Worm (Caenorhabditis elegans): ENCODE results near the gene ZK721.4.

The ZK721.4 gene

DNA sequence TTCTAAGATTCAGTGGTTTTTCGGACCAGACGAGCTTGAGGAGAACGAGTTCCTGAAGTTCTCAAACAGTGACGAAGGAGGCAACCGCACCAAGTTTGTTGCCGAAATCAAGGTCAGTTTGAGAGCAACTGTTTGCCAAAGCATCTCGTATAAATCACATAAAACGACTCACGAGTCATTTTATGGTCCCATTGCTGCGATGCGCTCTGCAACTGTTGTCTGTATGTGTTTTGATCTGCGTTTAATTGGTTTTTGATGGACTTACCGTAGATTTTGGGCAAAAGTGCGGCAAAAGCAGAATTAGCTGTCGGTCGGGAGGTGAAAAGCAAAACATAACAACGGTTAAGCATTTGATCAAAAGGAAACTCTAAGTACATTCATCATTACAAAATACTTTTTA is 14.6 kb upstream of the ZK721.4 start:
- TF ChIP-seq nhr-43 (tag; optimal IDR thresholded peaks at IDR 0.05; ENCODE audit: poor library complexity, severe bottlenecking) = no peak
- peak; percentile 98 for TF ChIP-seq egl-5 (tag; optimal IDR thresholded peaks at IDR 0.05)

DNA sequence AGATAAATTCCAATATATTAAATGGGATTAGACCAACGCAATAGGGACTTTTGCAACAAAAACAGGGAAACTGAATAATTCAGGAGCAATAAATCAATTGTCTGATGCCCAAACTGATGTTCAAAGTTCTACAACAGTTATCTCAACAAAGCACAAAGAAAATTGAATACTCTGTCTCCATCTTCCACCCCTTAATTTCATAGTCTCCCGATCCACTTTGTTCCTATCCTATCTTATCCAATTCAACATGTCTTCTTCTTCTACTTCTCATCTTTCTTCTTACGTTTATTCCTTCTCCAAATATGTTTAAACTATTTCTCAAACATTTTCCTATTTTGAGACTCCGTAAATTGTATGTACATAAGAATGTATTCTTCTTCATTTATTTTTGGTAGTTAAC is 8.3 kb upstream of the ZK721.4 start:
- no peak for TF ChIP-seq hmg-11 (tag; optimal IDR thresholded peaks at IDR 0.05)
- TF ChIP-seq mdl-1 (tag; optimal IDR thresholded peaks at IDR 0.05) = no peak
- TF ChIP-seq unc-39 (tag; optimal IDR thresholded peaks at IDR 0.05) = no peak
- no peak for TF ChIP-seq nhr-28 (tag; optimal IDR thresholded peaks at IDR 0.05)
- no peak for TF ChIP-seq nhr-12 (tag; optimal IDR thresholded peaks at IDR 0.05)
- no peak for TF ChIP-seq ceh-16 (tag; optimal IDR thresholded peaks at IDR 0.05)
- no peak for TF ChIP-seq egl-27 (tag; optimal IDR thresholded peaks at IDR 0.05)
- no peak for TF ChIP-seq nhr-76 (tag; optimal IDR thresholded peaks at IDR 0.05)
- no peak for TF ChIP-seq elt-1 (tag; optimal IDR thresholded peaks at IDR 0.05)
- no peak for TF ChIP-seq egl-5 (tag; optimal IDR thresholded peaks at IDR 0.05)
- TF ChIP-seq ama-1 (optimal IDR thresholded peaks at IDR 0.05) = no peak
- TF ChIP-seq nhr-77 (tag; optimal IDR thresholded peaks at IDR 0.05) = no peak
- no peak for TF ChIP-seq daf-12 (tag; optimal IDR thresholded peaks at IDR 0.05)
- TF ChIP-seq nhr-237 (tag; optimal IDR thresholded peaks at IDR 0.05) = no peak

DNA sequence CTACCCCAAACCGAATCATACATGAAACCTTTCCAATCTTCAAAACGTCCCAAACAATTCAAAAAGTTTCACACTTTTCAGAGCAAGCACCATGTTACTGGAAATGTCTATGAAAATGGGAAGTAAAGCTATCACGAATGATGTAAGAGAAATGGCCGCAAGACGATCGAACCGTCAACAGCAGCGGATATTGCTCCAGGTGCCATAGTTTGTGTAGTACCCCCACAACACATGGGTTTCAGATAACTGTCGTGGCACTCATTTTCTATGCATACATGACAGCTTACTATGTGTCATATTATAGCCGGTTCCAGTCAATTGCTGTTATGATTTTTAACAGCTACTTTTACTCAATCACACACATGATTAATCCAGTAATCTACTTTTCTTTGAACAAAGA is 5.6 kb downstream of the ZK721.4 start, which contains the start of gene ZK721.3:
ZK721.3 (plus strand) TSS at position 301 of the 400 bp plus-strand sequence.
- TF ChIP-seq tbx-2 (tag; optimal IDR thresholded peaks at IDR 0.05) (no peak), ceh-16 (tag; optimal IDR thresholded peaks at IDR 0.05) (no peak), unc-39 (tag; optimal IDR thresholded peaks at IDR 0.05) (no peak), pha-4 (tag; optimal IDR thresholded peaks at IDR 0.05) (no peak), pqm-1 (tag; optimal IDR thresholded peaks at IDR 0.05) (no peak), lin-15B (tag; optimal IDR thresholded peaks at IDR 0.05) (no peak), nhr-11 (tag; optimal IDR thresholded peaks at IDR 0.05) (no peak), nhr-28 (tag; optimal IDR thresholded peaks at IDR 0.05) (no peak), egl-5 (tag; optimal IDR thresholded peaks at IDR 0.05) (no peak), nhr-12 (tag; optimal IDR thresholded peaks at IDR 0.05) (no peak), nfya-1 (tag; optimal IDR thresholded peaks at IDR 0.05; ENCODE audit: insufficient read depth) (no peak), nhr-76 (tag; optimal IDR thresholded peaks at IDR 0.05) (no peak), fkh-2 (tag; optimal IDR thresholded peaks at IDR 0.05) (no peak), unc-62 (GFP tag; optimal IDR thresholded peaks at IDR 0.05) (no peak), egl-27 (tag; optimal IDR thresholded peaks at IDR 0.05) (no peak)

DNA sequence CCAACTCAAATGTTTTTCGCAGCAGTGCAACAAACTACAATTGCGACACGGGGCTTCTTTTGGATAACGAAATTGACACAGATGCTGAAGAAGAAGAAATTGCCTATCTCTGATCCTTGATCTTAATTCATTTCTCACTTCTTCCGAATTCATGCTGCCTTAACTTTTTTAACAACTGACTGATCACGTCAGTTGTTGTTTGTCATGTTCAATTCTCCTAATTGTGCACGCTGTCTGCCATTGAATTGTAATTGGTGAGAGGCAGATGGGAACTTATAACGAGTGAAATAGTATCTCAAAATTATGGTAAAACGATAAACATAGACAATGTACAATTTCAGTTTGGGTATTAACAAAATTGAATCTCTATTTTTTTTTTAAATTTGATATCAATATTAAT is 8.0 kb downstream of the ZK721.4 start:
- TF ChIP-seq nfya-1 (tag; optimal IDR thresholded peaks at IDR 0.05; ENCODE audit: insufficient read depth) (peak; percentile 3), jun-1 (tag; optimal IDR thresholded peaks at IDR 0.05) (no peak), egl-5 (tag; optimal IDR thresholded peaks at IDR 0.05) (peak; percentile 13), fkh-10 (GFP tag; optimal IDR thresholded peaks at IDR 0.05) (no peak), ztf-11 (tag; optimal IDR thresholded peaks at IDR 0.05) (no peak)

DNA sequence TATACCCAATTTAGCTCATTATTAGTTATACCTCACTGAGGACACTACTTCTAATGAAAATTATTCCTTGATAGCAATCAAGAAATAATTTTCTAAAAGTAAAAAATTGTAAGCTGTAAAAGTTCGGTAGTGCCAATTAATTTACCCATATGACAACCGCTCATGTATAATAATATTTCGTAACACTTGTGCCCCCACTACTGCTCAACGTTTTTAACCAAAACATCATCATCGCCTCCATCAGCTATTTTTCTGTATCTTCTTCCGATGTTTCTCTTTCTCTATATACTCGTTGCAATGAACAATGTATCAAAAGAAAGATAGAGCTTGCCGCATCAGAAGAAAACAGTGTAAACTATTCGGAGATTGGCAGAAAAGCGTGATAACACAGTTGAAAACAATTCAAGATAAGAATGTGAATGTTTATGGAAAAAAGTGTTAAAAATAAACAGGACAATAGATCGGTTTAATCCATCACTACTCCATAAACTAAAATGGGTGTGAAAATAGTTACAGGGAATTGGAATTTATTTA is 9.1 kb downstream of the ZK721.4 start:
- TF ChIP-seq mml-1 (tag; optimal IDR thresholded peaks at IDR 0.05) = no peak
- peak; percentile 22 for TF ChIP-seq nfya-1 (tag; optimal IDR thresholded peaks at IDR 0.05; ENCODE audit: insufficient read depth)
- peak; percentile 14 for TF ChIP-seq elt-2 (tag; optimal IDR thresholded peaks at IDR 0.05)

DNA sequence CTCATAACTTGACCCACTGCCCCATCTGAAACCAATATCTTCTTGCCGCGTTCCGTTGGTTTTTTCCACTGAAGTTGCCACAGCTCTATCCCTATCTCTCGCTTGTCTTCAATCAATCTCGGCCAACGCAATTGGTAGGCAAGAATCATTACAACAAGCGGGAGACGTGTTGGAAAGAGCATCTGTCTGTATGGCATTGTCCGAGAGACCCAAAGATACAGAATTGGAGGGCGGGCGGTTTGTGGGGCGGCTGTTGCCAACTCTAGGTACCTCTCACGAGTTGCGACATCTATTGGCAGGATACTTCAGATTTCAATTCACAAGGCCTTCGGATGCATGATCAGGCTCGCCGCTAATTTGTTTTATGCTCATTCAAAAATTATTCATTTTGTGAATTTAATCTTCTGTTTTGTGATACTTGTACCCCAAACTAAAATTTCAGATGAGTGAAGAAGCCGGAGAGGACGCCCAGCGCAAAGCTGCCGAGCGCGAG is 10.4 kb downstream of the ZK721.4 start, which contains the start of gene unc-27:
unc-27 (plus strand) TSS at position 443 of the 493 bp plus-strand sequence.
- TF ChIP-seq egl-5 (tag; optimal IDR thresholded peaks at IDR 0.05) = peak; percentile 16
- TF ChIP-seq jun-1 (tag; optimal IDR thresholded peaks at IDR 0.05) = no peak
- peak; percentile 35 for TF ChIP-seq nfya-1 (tag; optimal IDR thresholded peaks at IDR 0.05; ENCODE audit: insufficient read depth)

DNA sequence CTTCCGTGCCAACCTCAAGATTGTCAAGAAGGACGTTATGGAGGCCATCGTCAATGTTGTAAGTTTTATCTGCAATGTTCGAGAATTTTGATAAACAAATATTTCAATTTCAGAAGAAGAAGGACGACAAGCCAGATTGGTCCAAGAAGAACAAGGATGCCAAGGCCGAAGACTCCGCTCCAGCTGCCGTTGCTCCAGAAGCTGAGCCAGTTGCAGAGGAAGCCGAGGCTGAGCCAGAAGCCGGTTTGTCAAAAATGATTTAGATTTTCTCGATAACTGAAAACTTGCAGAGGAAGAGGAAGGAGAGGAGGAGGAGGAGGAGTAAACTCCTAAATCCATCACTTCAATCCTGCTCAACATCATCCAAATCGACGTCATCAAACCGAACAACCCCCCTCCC is 11.4 kb downstream of the ZK721.4 start:
- TF ChIP-seq aly-2 (tag; optimal IDR thresholded peaks at IDR 0.05) (no peak), skn-1 (tag; optimal IDR thresholded peaks at IDR 0.05) (no peak)
